Fruit fly (Drosophila melanogaster) whole organism, embryonic: ENCODE results near the gene Ugt35E1.
A peak's percentile ranks its signal among the peaks of the same experiment; 100 is the strongest.

ENCODE experiments used
- Aef1 ChIP-seq: fragments of 200-800 bp; sonication (Bioruptor generic); IDR thresholded peaks from 3 replicates; pipeline ENCODE4 v1.3.6; 2022; ENCODE audit warnings: missing biosample characterization, missing genetic modification characterization
- CG1024 ChIP-seq: fragments of 200-800 bp; sonication (Bioruptor generic); IDR thresholded peaks from 2 replicates; pipeline ENCODE4 v1.3.6; 2022; ENCODE audit warnings: missing biosample characterization, missing genetic modification characterization
- CG10321 ChIP-seq: fragments of 200-800 bp; sonication (Bioruptor generic); IDR thresholded peaks from 2 replicates; pipeline ENCODE4 v1.3.6; 2022; ENCODE audit warnings: missing biosample characterization, missing genetic modification characterization
- CG11504 ChIP-seq: fragments of 200-800 bp; sonication (Bioruptor generic); optimal IDR thresholded peaks from 3 replicates; lab custom pipeline; 2019; ENCODE audit warnings: missing biosample characterization, mild to moderate bottlenecking, missing genetic modification characterization, moderate library complexity
- CG11695 ChIP-seq: fragments of 200-800 bp; sonication (Bioruptor generic); IDR thresholded peaks from 3 replicates; pipeline ENCODE4 v1.3.6; 2022; ENCODE audit warnings: missing biosample characterization, missing genetic modification characterization
- CG12155 ChIP-seq: fragments of 200-800 bp; sonication (Bioruptor generic); optimal IDR thresholded peaks from 3 replicates; lab custom pipeline; 2016; ENCODE audit warnings: missing biosample characterization, missing genetic modification characterization
- CG1233 ChIP-seq: fragments of 200-800 bp; sonication (Bioruptor generic); optimal IDR thresholded peaks from 4 replicates; lab custom pipeline; 2018; ENCODE audit warnings: missing biosample characterization, mild to moderate bottlenecking, missing genetic modification characterization
- CG13424 ChIP-seq: fragments of 200-800 bp; sonication (Bioruptor generic); optimal IDR thresholded peaks from 2 replicates; lab custom pipeline; 2019; ENCODE audit warnings: missing biosample characterization, mild to moderate bottlenecking, missing genetic modification characterization, moderate library complexity
- CG1647 ChIP-seq: fragments of 200-800 bp; sonication (Bioruptor generic); optimal IDR thresholded peaks from 3 replicates; lab custom pipeline; 2016; ENCODE audit warnings: missing biosample characterization, missing genetic modification characterization
- CG18011 ChIP-seq: fragments of 200-800 bp; sonication (Bioruptor generic); optimal IDR thresholded peaks from 2 replicates; lab custom pipeline; 2017; ENCODE audit warnings: missing biosample characterization, missing genetic modification characterization, mild to moderate bottlenecking, moderate library complexity, missing genotype
- CG2889 ChIP-seq: fragments of 200-800 bp; sonication (Bioruptor generic); IDR thresholded peaks from 3 replicates; pipeline ENCODE4 v1.3.6; 2022; ENCODE audit warnings: missing biosample characterization, missing genetic modification characterization
- CG31388 ChIP-seq: fragments of 200-800 bp; sonication (Bioruptor generic); optimal IDR thresholded peaks from 2 replicates; lab custom pipeline; 2016; ENCODE audit warnings: missing biosample characterization, missing genetic modification characterization
- CG31441 ChIP-seq: fragments of 200-800 bp; sonication (Bioruptor generic); IDR thresholded peaks from 2 replicates; pipeline ENCODE4 v1.3.6; 2022; ENCODE audit warnings: missing biosample characterization, missing genetic modification characterization
- CG33213 ChIP-seq: fragments of 200-800 bp; sonication (Bioruptor generic); optimal IDR thresholded peaks from 3 replicates; lab custom pipeline; 2016; ENCODE audit warnings: missing biosample characterization, missing genetic modification characterization
- CG3407 ChIP-seq: fragments of 200-800 bp; sonication (Bioruptor generic); optimal IDR thresholded peaks from 2 replicates; lab custom pipeline; 2018; ENCODE audit warnings: missing biosample characterization, mild to moderate bottlenecking, missing genetic modification characterization
- CG3838 ChIP-seq: fragments of 200-800 bp; sonication (Bioruptor generic); optimal IDR thresholded peaks from 3 replicates; lab custom pipeline; 2016; ENCODE audit warnings: missing biosample characterization, missing genetic modification characterization
- CG4328 ChIP-seq: fragments of 200-800 bp; sonication (Bioruptor generic); optimal IDR thresholded peaks from 3 replicates; lab custom pipeline; 2017; ENCODE audit warnings: missing biosample characterization, missing genetic modification reagents, missing genetic modification characterization
- CG43689 ChIP-seq: fragments of 200-800 bp; sonication (Bioruptor generic); IDR thresholded peaks from 2 replicates; pipeline ENCODE4 v1.3.6; 2022; ENCODE audit warnings: missing biosample characterization, missing genetic modification characterization
- CG6854 ChIP-seq: fragments of 200-800 bp; sonication (Bioruptor generic); optimal IDR thresholded peaks from 3 replicates; lab custom pipeline; 2017; ENCODE audit warnings: missing biosample characterization, mild to moderate bottlenecking, missing genetic modification characterization
- CG7357 ChIP-seq: fragments of 200-800 bp; sonication (Bioruptor generic); IDR thresholded peaks from 3 replicates; pipeline ENCODE4 v1.3.6; 2022; ENCODE audit warnings: missing biosample characterization, missing genetic modification characterization
- CG7372 ChIP-seq: fragments of 200-800 bp; sonication (Bioruptor generic); IDR thresholded peaks from 2 replicates; pipeline ENCODE4 v1.3.6; 2022; ENCODE audit warnings: missing biosample characterization, missing genetic modification characterization
- CG7839 ChIP-seq: fragments of 200-800 bp; sonication (Bioruptor generic); optimal IDR thresholded peaks from 3 replicates; lab custom pipeline; 2018; ENCODE audit warnings: missing biosample characterization, mild to moderate bottlenecking, missing genetic modification characterization, moderate library complexity
- Dip2 ChIP-seq: fragments of 200-800 bp; sonication (Bioruptor generic); IDR thresholded peaks from 2 replicates; pipeline ENCODE4 v1.3.6; 2022; ENCODE audit warnings: missing biosample characterization, missing genetic modification characterization
- Elba2 ChIP-seq: fragments of 200-800 bp; sonication (Bioruptor generic); optimal IDR thresholded peaks from 3 replicates; lab custom pipeline; 2016; ENCODE audit warnings: missing biosample characterization, missing genetic modification characterization
- Ets97D ChIP-seq: fragments of 200-800 bp; sonication (Bioruptor generic); optimal IDR thresholded peaks from 3 replicates; lab custom pipeline; 2016; ENCODE audit warnings: missing biosample characterization, missing genetic modification characterization
- Fer2 ChIP-seq: fragments of 200-800 bp; sonication (Bioruptor generic); optimal IDR thresholded peaks from 2 replicates; lab custom pipeline; 2018; ENCODE audit warnings: missing biosample characterization, mild to moderate bottlenecking, missing genetic modification characterization, moderate library complexity
- Gug ChIP-seq: fragments of 200-800 bp; sonication (Bioruptor generic); IDR thresholded peaks from 4 replicates; pipeline ENCODE4 v1.3.6; 2022; ENCODE audit warnings: missing biosample characterization, missing genetic modification characterization
- H15 ChIP-seq: fragments of 200-800 bp; sonication (Bioruptor generic); IDR thresholded peaks from 3 replicates; pipeline ENCODE4 v1.3.6; 2022; ENCODE audit warnings: missing biosample characterization, missing genetic modification characterization
- Hmx ChIP-seq: fragments of 200-800 bp; sonication (Bioruptor generic); optimal IDR thresholded peaks from 2 replicates; lab custom pipeline; 2016; ENCODE audit warnings: missing biosample characterization, missing genetic modification characterization
- Max ChIP-seq: fragments of 200-800 bp; sonication (Bioruptor generic); optimal IDR thresholded peaks from 2 replicates; lab custom pipeline; 2016; ENCODE audit warnings: missing biosample characterization, mild to moderate bottlenecking, missing genetic modification characterization
- Med ChIP-seq: fragments of 200-800 bp; sonication (Bioruptor generic); peaks from one replicate; lab custom pipeline; 2016; ENCODE audit warnings: missing biosample characterization, missing genetic modification characterization, mild to moderate bottlenecking, inconsistent platforms, moderate library complexity
- Mes4 ChIP-seq: fragments of 200-800 bp; sonication (Bioruptor generic); optimal IDR thresholded peaks from 2 replicates; lab custom pipeline; 2016; ENCODE audit warnings: missing biosample characterization, missing genetic modification characterization
- Nf-YB ChIP-seq: fragments of 200-800 bp; sonication (Bioruptor generic); optimal IDR thresholded peaks from 3 replicates; lab custom pipeline; 2019; ENCODE audit warnings: missing biosample characterization, mild to moderate bottlenecking, missing genetic modification characterization, moderate library complexity
- Ptx1 ChIP-seq: fragments of 200-800 bp; sonication (Bioruptor generic); IDR thresholded peaks from 2 replicates; pipeline ENCODE4 v1.3.6; 2022; ENCODE audit warnings: missing biosample characterization, missing genetic modification characterization
- Scr ChIP-seq: fragments of 200-800 bp; sonication (Bioruptor generic); IDR thresholded peaks from 2 replicates; pipeline ENCODE4 v1.3.6; 2022; ENCODE audit warnings: missing biosample characterization, missing genetic modification characterization; ENCODE audit not compliant: partially characterized antibody
- Sin3A ChIP-seq: fragments of >200 bp; optimal IDR thresholded peaks from 2 replicates; lab custom pipeline; 2018
- Xrp1 ChIP-seq: fragments of 200-800 bp; sonication (Bioruptor generic); IDR thresholded peaks from 2 replicates; pipeline ENCODE4 v1.3.6; 2022; ENCODE audit warnings: missing biosample characterization, missing genetic modification characterization
- ap ChIP-seq: fragments of 200-800 bp; sonication (Bioruptor generic); IDR thresholded peaks from 2 replicates; pipeline ENCODE4 v1.3.6; 2022; ENCODE audit warnings: missing biosample characterization, missing genetic modification characterization
- ase ChIP-seq: fragments of 200-800 bp; sonication (Bioruptor generic); IDR thresholded peaks from 3 replicates; pipeline ENCODE4 v1.3.6; 2022; ENCODE audit warnings: missing biosample characterization, missing genetic modification characterization
- chm ChIP-seq: fragments of 200-800 bp; sonication (Bioruptor generic); IDR thresholded peaks from 2 replicates; pipeline ENCODE4 v1.3.6; 2022; ENCODE audit warnings: missing biosample characterization, missing genetic modification characterization
- corto ChIP-seq: fragments of 200-800 bp; sonication (Bioruptor generic); optimal IDR thresholded peaks from 2 replicates; lab custom pipeline; 2016; ENCODE audit warnings: missing biosample characterization, mild to moderate bottlenecking, missing genetic modification characterization, moderate library complexity
- gsb ChIP-seq: fragments of 200-800 bp; sonication (Bioruptor generic); IDR thresholded peaks from 2 replicates; pipeline ENCODE4 v1.3.6; 2022; ENCODE audit warnings: missing biosample characterization, missing genetic modification characterization
- hth ChIP-seq: fragments of >200 bp; optimal IDR thresholded peaks from 2 replicates; lab custom pipeline; 2017; ENCODE audit warnings: inconsistent platforms
- kah ChIP-seq: fragments of 200-800 bp; sonication (Bioruptor generic); optimal IDR thresholded peaks from 2 replicates; lab custom pipeline; 2018; ENCODE audit warnings: missing biosample characterization, mild to moderate bottlenecking, missing genetic modification characterization
- kay ChIP-seq: fragments of 200-800 bp; sonication (Bioruptor generic); optimal IDR thresholded peaks from 2 replicates; lab custom pipeline; 2016; ENCODE audit warnings: missing biosample characterization, missing genetic modification characterization
- kni ChIP-seq: fragments of 200-800 bp; sonication (Bioruptor generic); optimal IDR thresholded peaks from 3 replicates; lab custom pipeline; 2017; ENCODE audit warnings: mild to moderate bottlenecking, missing biosample characterization, missing genetic modification reagents, missing genetic modification characterization
- luna ChIP-seq: fragments of 200-800 bp; sonication (Bioruptor generic); optimal IDR thresholded peaks from 2 replicates; lab custom pipeline; 2016; ENCODE audit warnings: missing biosample characterization, missing genetic modification characterization
- pan ChIP-seq, 4 experiments: fragments of >200 bp in 3 of 4; fragments of 200-800 bp in 1 of 4; sonication (Bioruptor generic) in 1 of 4; optimal IDR thresholded peaks in 3 of 4; IDR thresholded peaks in 1 of 4; 2 replicates each; pipeline versions ENCODE4 v1.3.6 to Lab custom; 2017 to 2022; ENCODE audit warnings: missing biosample characterization in 2 of 4, missing genetic modification characterization in 2 of 4, mixed read lengths in 1 of 4
- pum ChIP-seq: fragments of 200-800 bp; sonication (Bioruptor generic); optimal IDR thresholded peaks from 2 replicates; lab custom pipeline; 2016; ENCODE audit warnings: missing biosample characterization, missing genetic modification characterization
- repo ChIP-seq: fragments of 200-800 bp; sonication (Bioruptor generic); optimal IDR thresholded peaks from 2 replicates; lab custom pipeline; 2016; ENCODE audit warnings: missing biosample characterization, missing genetic modification characterization
- slp2 ChIP-seq: fragments of 200-800 bp; sonication (Bioruptor generic); optimal IDR thresholded peaks from 2 replicates; lab custom pipeline; 2016; ENCODE audit warnings: missing biosample characterization, missing genetic modification characterization
- ssp ChIP-seq: fragments of 200-800 bp; sonication (Bioruptor generic); IDR thresholded peaks from 2 replicates; pipeline ENCODE4 v1.3.6; 2022; ENCODE audit warnings: missing biosample characterization, missing genetic modification characterization

Gene Ugt35E1

DNA sequence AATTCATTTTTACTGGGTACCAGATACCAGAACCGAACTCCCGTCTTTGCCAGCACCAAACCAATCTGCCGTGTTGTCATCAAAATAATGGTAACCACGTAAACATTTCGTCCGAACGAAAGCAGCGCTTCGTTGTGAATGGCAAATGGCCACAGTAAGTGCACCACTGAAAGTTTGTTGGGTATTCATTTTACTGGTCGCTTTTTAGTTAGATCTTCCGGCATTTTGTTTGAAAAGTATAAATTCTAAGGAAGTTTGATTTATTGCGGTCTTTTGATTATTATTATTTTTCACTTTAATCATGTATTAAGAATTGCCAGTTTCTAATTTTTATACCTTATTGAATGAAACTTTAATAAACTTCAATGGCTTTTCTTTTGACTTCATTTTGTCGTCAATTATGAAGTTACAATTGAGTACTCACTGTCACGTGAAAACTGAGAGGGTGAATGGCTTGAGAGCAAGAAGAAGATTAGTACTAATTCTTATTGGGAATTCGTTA lies 48.6 kb upstream of the Ugt35E1 start, which contains the start of gene ZnT86D (continued):
- TF ChIP-seq Aef1 (GFP tag; lab: Robert Waterston, UW) (peak; percentile 49; the same call in 2 of the 3 replicates), Ptx1 (GFP tag; lab: Robert Waterston, UW) (peak; percentile 68), chm (no peak), CG3838 (peak; percentile 26), CG1024 (GFP tag; lab: Robert Waterston, UW) (no peak), CG7372 (no peak), CG43689 (GFP tag; lab: Robert Waterston, UW) (no peak), gsb (GFP tag; lab: Robert Waterston, UW) (no peak), CG18011 (GFP tag; lab: Kevin White, UChicago) (peak; percentile 8), Hmx (GFP tag; lab: Kevin White, UChicago) (no peak), Max (GFP tag; lab: Kevin White, UChicago) (no peak), pan (optimal IDR thresholded peaks at IDR 0.05; lab: Kevin White, UChicago) (no peak), pan (GFP tag; optimal IDR thresholded peaks at IDR 0.05 in 1 of 2, IDR thresholded peaks at IDR 0.05 in 1 of 2) (no peak), luna (GFP tag; lab: Kevin White, UChicago) (no peak), Nf-YB (GFP tag; lab: Kevin White, UChicago) (peak; percentile 45), CG3407 (GFP tag; lab: Kevin White, UChicago) (no peak), corto (GFP tag; lab: Kevin White, UChicago) (no peak), repo (GFP tag; lab: Kevin White, UChicago) (no peak), CG10321 (GFP tag; lab: Robert Waterston, UW) (peak; percentile 80), Gug (GFP tag; lab: Robert Waterston, UW) (peak; percentile 50; the same call in 2 of the 4 replicates), kah (GFP tag; lab: Kevin White, UChicago) (peak; percentile 11), Fer2 (tag; lab: Kevin White, UChicago) (peak; percentile 64), slp2 (GFP tag; lab: Kevin White, UChicago) (peak; percentile 35), ap (GFP tag; lab: Robert Waterston, UW) (no peak), CG31441 (GFP tag; lab: Robert Waterston, UW) (peak; percentile 72), CG11695 (no peak), Ets97D (GFP tag; lab: Kevin White, UChicago) (peak; percentile 57), CG1647 (GFP tag; lab: Kevin White, UChicago) (peak; percentile 22), CG7357 (peak; percentile 24; the same call in 1 of the 3 replicates), CG13424 (peak; percentile 79), Scr (GFP tag; lab: Robert Waterston, UW) (no peak), kay (GFP tag; lab: Kevin White, UChicago) (peak; percentile 40), Med (GFP tag; lab: Kevin White, UChicago) (peak; percentile 95), kni (GFP tag; lab: Kevin White, UChicago) (peak; percentile 64), CG31388 (GFP tag; lab: Kevin White, UChicago) (no peak), ssp (GFP tag; lab: Robert Waterston, UW) (no peak), H15 (GFP tag; lab: Robert Waterston, UW) (no peak), CG6854 (no peak), CG4328 (GFP tag; lab: Kevin White, UChicago) (peak; percentile 59), ase (GFP tag; lab: Robert Waterston, UW) (no peak), Elba2 (GFP tag; lab: Kevin White, UChicago) (peak; percentile 75), CG11504 (peak; percentile 72), CG2889 (GFP tag; lab: Robert Waterston, UW) (no peak), CG7839 (peak; percentile 71), pum (GFP tag; lab: Kevin White, UChicago) (peak; percentile 41), CG12155 (peak; percentile 58), CG1233 (GFP tag; lab: Kevin White, UChicago) (peak; percentile 46), CG33213 (GFP tag; lab: Kevin White, UChicago) (no peak), hth (lab: Kevin White, UChicago) (no peak), Mes4 (GFP tag; lab: Kevin White, UChicago) (peak; percentile 26), Xrp1 (GFP tag; lab: Robert Waterston, UW) (peak; percentile 30; the same call in 1 of the 2 replicates), Dip2 (GFP tag; lab: Robert Waterston, UW) (no peak), Sin3A (lab: Kevin White, UChicago) (peak; percentile 28)
